Fruit fly (Drosophila melanogaster) whole organism, adult: ENCODE results near the gene Dna2.

Source experiments
- CG11617 ChIP-seq: fragments of 200-800 bp; sonication (Bioruptor generic); optimal IDR thresholded peaks from 2 replicates; lab custom pipeline; 2017; ENCODE audit warnings: mild to moderate bottlenecking, missing biosample characterization, missing genetic modification reagents, missing genetic modification characterization
- CG12768 ChIP-seq: fragments of 200-800 bp; sonication (Bioruptor generic); optimal IDR thresholded peaks from 2 replicates; lab custom pipeline; 2017; ENCODE audit warnings: missing biosample characterization, missing genetic modification characterization, mild to moderate bottlenecking, moderate library complexity, missing genetic modification reagents
- CG33017 ChIP-seq: fragments of 200-800 bp; sonication (Bioruptor generic); optimal IDR thresholded peaks from 2 replicates; lab custom pipeline; 2018; ENCODE audit warnings: missing biosample characterization, mild to moderate bottlenecking, missing genetic modification characterization, moderate library complexity
- CG7101 ChIP-seq: fragments of 200-800 bp; sonication (Bioruptor generic); optimal IDR thresholded peaks from 2 replicates; lab custom pipeline; 2018; ENCODE audit warnings: missing biosample characterization, mild to moderate bottlenecking, missing genetic modification characterization, moderate library complexity
- Clk ChIP-seq: fragments of 200-800 bp; sonication (Bioruptor generic); optimal IDR thresholded peaks from 2 replicates; lab custom pipeline; 2017; ENCODE audit warnings: missing biosample characterization, missing genetic modification characterization
- Mnt ChIP-seq: fragments of 200-800 bp; sonication (Bioruptor generic); optimal IDR thresholded peaks from 2 replicates; lab custom pipeline; 2016; ENCODE audit warnings: missing biosample characterization, mild to moderate bottlenecking, missing genetic modification characterization
- bab1 ChIP-seq: fragments of 200-800 bp; sonication (Bioruptor generic); optimal IDR thresholded peaks from 3 replicates; lab custom pipeline; 2019; ENCODE audit warnings: missing biosample characterization, mild to moderate bottlenecking, missing genetic modification characterization, moderate library complexity
- cic ChIP-seq: fragments of 200-800 bp; sonication (Bioruptor generic); optimal IDR thresholded peaks from 2 replicates; lab custom pipeline; 2017; ENCODE audit warnings: missing biosample characterization, mild to moderate bottlenecking, missing genetic modification characterization, moderate library complexity
- kay ChIP-seq: fragments of 200-800 bp; sonication (Bioruptor generic); peaks from one replicate; lab custom pipeline; 2016; ENCODE audit warnings: missing biosample characterization, missing genetic modification characterization, borderline replicate concordance
- ovo ChIP-seq: fragments of 200-800 bp; sonication (Bioruptor generic); optimal IDR thresholded peaks from 2 replicates; lab custom pipeline; 2016; ENCODE audit warnings: missing biosample characterization, missing genetic modification characterization

dm6 chrX:9975973-9976372, 34.3 kb upstream of the Dna2 start:
- no peak for TF ChIP-seq CG11617 (GFP tag; lab: Kevin White, UChicago)
- no peak for TF ChIP-seq kay (GFP tag; lab: Kevin White, UChicago)
- no peak for TF ChIP-seq Clk (GFP tag; lab: Kevin White, UChicago)
- TF ChIP-seq bab1, result no peak
- no peak for TF ChIP-seq CG12768
- no peak for TF ChIP-seq cic (GFP tag; lab: Kevin White, UChicago)
- TF ChIP-seq Mnt, result no peak
- no peak for TF ChIP-seq CG7101 (tag; lab: Kevin White, UChicago)
- TF ChIP-seq CG33017 (tag; lab: Kevin White, UChicago), result no peak
- TF ChIP-seq ovo (GFP tag; lab: Kevin White, UChicago), result no peak
